Worm (Caenorhabditis elegans): ENCODE measurements around the gene sec-10.

The sec-10 gene

ce11 chrIV:7808583-7808982 lies 26.3 kb upstream of the sec-10 start, which contains the start of gene C33H5.1 (continued):
- no peak for TF ChIP-seq pqm-1 (tag; optimal IDR thresholded peaks at IDR 0.05)

- TF ChIP-seq blmp-1 (tag; optimal IDR thresholded peaks at IDR 0.05) (peak; percentile 37), nhr-19 (GFP tag; conservative IDR thresholded peaks at IDR 0.05) (no peak)
Measured at ce11 chrIV:7804740-7805139, 22.4 kb upstream of the sec-10 start, which contains the start of gene C33H5.2. Gene C33H5.2, plus strand, starts transcription at chrIV:7805040.

ce11 chrIV:7803250-7803649 lies 21.0 kb upstream of the sec-10 start, which contains the start of gene C33H5.16:
Gene C33H5.16, minus strand, starts transcription at chrIV:7803350.
- TF ChIP-seq zip-4 (GFP tag; optimal IDR thresholded peaks at IDR 0.05) (no peak), sptf-1 (tag; optimal IDR thresholded peaks at IDR 0.05) (no peak), unc-30 (tag; optimal IDR thresholded peaks at IDR 0.05) (no peak), fkh-4 (tag; optimal IDR thresholded peaks at IDR 0.05; ENCODE audit: borderline replicate concordance) (no peak), lin-13 (GFP tag; optimal IDR thresholded peaks at IDR 0.05) (no peak), egl-27 (tag; optimal IDR thresholded peaks at IDR 0.05) (no peak), ces-1 (GFP tag; optimal IDR thresholded peaks at IDR 0.05) (no peak), aly-2 (tag; optimal IDR thresholded peaks at IDR 0.05) (no peak), lin-35 (GFP tag; optimal IDR thresholded peaks at IDR 0.05) (no peak), nhr-237 (tag; optimal IDR thresholded peaks at IDR 0.05) (no peak), nhr-85 (tag) (no peak)

- TF ChIP-seq unc-130 (tag; optimal IDR thresholded peaks at IDR 0.05) = no peak
- TF ChIP-seq pqm-1 (tag; optimal IDR thresholded peaks at IDR 0.05) = no peak
- no peak for TF ChIP-seq egl-27 (tag; optimal IDR thresholded peaks at IDR 0.05)
- no peak for TF ChIP-seq ztf-4 (tag; optimal IDR thresholded peaks at IDR 0.05)
- TF ChIP-seq C16A3.4 (tag; optimal IDR thresholded peaks at IDR 0.05) = no peak
- TF ChIP-seq nhr-71 (tag; optimal IDR thresholded peaks at IDR 0.05) = no peak
- TF ChIP-seq egl-13 (tag; optimal IDR thresholded peaks at IDR 0.05) = no peak
- no peak for TF ChIP-seq mef-2 (tag; optimal IDR thresholded peaks at IDR 0.05)
- no peak for TF ChIP-seq zag-1 (tag; optimal IDR thresholded peaks at IDR 0.05)
- no peak for TF ChIP-seq nhr-11 (tag; optimal IDR thresholded peaks at IDR 0.05)
- no peak for TF ChIP-seq rnt-1 (tag; optimal IDR thresholded peaks at IDR 0.05)
- no peak for TF ChIP-seq dpl-1 (GFP tag; optimal IDR thresholded peaks at IDR 0.05)
- no peak for TF ChIP-seq ces-1 (GFP tag; optimal IDR thresholded peaks at IDR 0.05)
Measured at ce11 chrIV:7800338-7800737, 18.0 kb upstream of the sec-10 start.

DNA sequence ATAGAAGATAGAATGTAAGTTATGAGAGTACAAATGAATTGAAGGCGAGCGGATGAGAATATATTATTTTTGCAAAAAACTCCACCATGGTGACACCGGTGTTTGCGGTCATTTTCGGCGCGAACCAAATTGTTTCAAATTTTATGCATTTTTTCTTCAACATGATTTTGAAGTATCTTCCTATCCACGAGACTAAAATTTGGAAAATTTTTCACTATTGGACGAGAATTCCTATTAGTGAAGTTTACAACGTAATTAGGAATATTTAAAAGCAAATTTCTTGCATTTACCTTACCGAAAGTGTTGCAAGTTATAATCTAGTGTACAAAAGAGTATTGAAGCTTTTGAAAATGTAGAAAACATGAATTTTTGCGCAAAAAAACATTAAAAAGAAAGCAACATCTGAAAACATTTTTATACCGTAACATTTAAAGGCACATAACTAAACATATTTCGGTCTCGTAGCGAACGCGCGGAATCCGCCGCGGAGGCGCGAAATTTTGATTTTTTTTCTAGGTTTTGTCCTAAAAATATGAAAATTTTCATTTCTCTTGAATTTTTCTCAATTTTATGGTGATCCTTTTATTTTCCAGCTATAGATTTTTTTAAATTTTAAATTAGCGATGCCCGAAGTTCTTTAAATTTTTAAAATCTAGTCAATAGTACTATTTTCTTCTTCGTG lies 14.3 kb upstream of the sec-10 start, which contains the start of gene sgo-1:
Gene sgo-1, minus strand, starts transcription at position 51 of the 682 bp plus-strand sequence.
- TF ChIP-seq ama-1 (optimal IDR thresholded peaks at IDR 0.05) = no peak
- TF ChIP-seq efl-1 (optimal IDR thresholded peaks at IDR 0.05) = peak; percentile 1 to 16
- TF ChIP-seq efl-1 (GFP tag; optimal IDR thresholded peaks at IDR 0.05 in 1 of 2) = no peak

DNA sequence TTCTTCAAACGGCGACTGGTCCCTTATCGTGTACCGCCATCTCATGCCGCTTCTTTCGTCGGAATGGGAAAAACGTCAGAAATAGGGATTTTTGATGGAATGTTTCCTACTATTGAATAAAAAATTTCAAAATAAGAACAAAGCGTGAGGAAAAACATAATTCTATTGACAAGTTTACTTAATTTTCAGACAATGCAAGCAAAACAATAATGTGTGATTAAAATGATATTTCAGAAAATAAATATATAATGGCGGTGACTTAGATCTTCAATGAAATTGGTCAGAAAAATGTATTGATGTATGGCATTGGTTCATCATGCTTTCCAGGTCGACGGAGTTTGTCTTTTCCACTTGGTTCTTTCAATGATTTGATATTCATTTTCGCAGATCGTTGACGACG lies 12.4 kb upstream of the sec-10 start, which contains the start of gene ntp-1:
Gene ntp-1, minus strand, starts transcription at position 101 of the 400 bp plus-strand sequence.
- TF ChIP-seq efl-3 (GFP tag; optimal IDR thresholded peaks at IDR 0.05) (no peak), nhr-85 (tag) (no peak), lin-14 (GFP tag; optimal IDR thresholded peaks at IDR 0.05) (no peak), lin-15B (tag; optimal IDR thresholded peaks at IDR 0.05) (no peak), mdl-1 (tag; optimal IDR thresholded peaks at IDR 0.05) (no peak), Y116A8C.19 (tag; optimal IDR thresholded peaks at IDR 0.05; ENCODE audit: borderline replicate concordance) (no peak), efl-1 (optimal IDR thresholded peaks at IDR 0.05) (no peak), efl-1 (GFP tag; optimal IDR thresholded peaks at IDR 0.05 in 1 of 2) (no peak), ama-1 (optimal IDR thresholded peaks at IDR 0.05) (no peak), unc-130 (tag; optimal IDR thresholded peaks at IDR 0.05) (no peak), sptf-1 (tag; optimal IDR thresholded peaks at IDR 0.05) (no peak), rnt-1 (tag; optimal IDR thresholded peaks at IDR 0.05) (no peak), hlh-4 (tag; optimal IDR thresholded peaks at IDR 0.05) (no peak), tlp-1 (tag; optimal IDR thresholded peaks at IDR 0.05) (no peak), zip-4 (GFP tag; optimal IDR thresholded peaks at IDR 0.05) (no peak)
